Fruit fly (Drosophila melanogaster) whole organism, embryonic: ENCODE measurements around the gene SMSr.
A peak's percentile ranks its signal among the peaks of the same experiment; 100 is the strongest.

ENCODE experiments used
- Atf3 ChIP-seq: fragments of 200-800 bp; sonication (Bioruptor generic); optimal IDR thresholded peaks from 3 replicates; lab custom pipeline; 2016; ENCODE audit warnings: missing biosample characterization, missing genetic modification characterization
- Bgb ChIP-seq: fragments of 200-800 bp; sonication (Bioruptor generic); IDR thresholded peaks from 2 replicates; pipeline ENCODE4 v1.3.6; 2022; ENCODE audit warnings: missing biosample characterization, missing genetic modification characterization; ENCODE audit not compliant: partially characterized antibody
- CG10431 ChIP-seq: fragments of 200-800 bp; sonication (Bioruptor generic); optimal IDR thresholded peaks from 3 replicates; lab custom pipeline; 2018; ENCODE audit warnings: missing biosample characterization, mild to moderate bottlenecking, missing genetic modification characterization
- CG12659 ChIP-seq: fragments of 200-800 bp; sonication (Bioruptor generic); optimal IDR thresholded peaks from 3 replicates; lab custom pipeline; 2017; ENCODE audit warnings: mild to moderate bottlenecking, missing biosample characterization, missing genetic modification reagents, missing genetic modification characterization
- CG1529 ChIP-seq: fragments of 200-800 bp; sonication (Bioruptor generic); optimal IDR thresholded peaks from 3 replicates; lab custom pipeline; 2018; ENCODE audit warnings: missing biosample characterization, missing genetic modification characterization
- CG17186 ChIP-seq: fragments of 200-800 bp; sonication (Bioruptor generic); optimal IDR thresholded peaks from 3 replicates; lab custom pipeline; 2017; ENCODE audit warnings: missing biosample characterization, missing genetic modification reagents, missing genetic modification characterization
- CG17359 ChIP-seq: fragments of 200-800 bp; sonication (Bioruptor generic); optimal IDR thresholded peaks from 3 replicates; lab custom pipeline; 2018; ENCODE audit warnings: missing biosample characterization, mild to moderate bottlenecking, missing genetic modification characterization, moderate library complexity
- CG1792 ChIP-seq: fragments of 200-800 bp; sonication (Bioruptor generic); optimal IDR thresholded peaks from 2 replicates; lab custom pipeline; 2016; ENCODE audit warnings: missing biosample characterization, missing genetic modification characterization
- CG34376 ChIP-seq: fragments of 200-800 bp; sonication (Bioruptor generic); optimal IDR thresholded peaks from 2 replicates; lab custom pipeline; 2018; ENCODE audit warnings: missing biosample characterization, mild to moderate bottlenecking, missing genetic modification characterization
- CG3838 ChIP-seq: fragments of 200-800 bp; sonication (Bioruptor generic); optimal IDR thresholded peaks from 3 replicates; lab custom pipeline; 2016; ENCODE audit warnings: missing biosample characterization, missing genetic modification characterization
- CG4360 ChIP-seq: fragments of 200-800 bp; sonication (Bioruptor generic); IDR thresholded peaks from 2 replicates; pipeline ENCODE4 v1.3.6; 2022; ENCODE audit warnings: missing biosample characterization, missing genetic modification characterization
- CG4707 ChIP-seq: fragments of 200-800 bp; sonication (Bioruptor generic); optimal IDR thresholded peaks from 2 replicates; lab custom pipeline; 2018; ENCODE audit warnings: missing biosample characterization, mild to moderate bottlenecking, missing genetic modification characterization, moderate library complexity
- CG8359 ChIP-seq: fragments of 200-800 bp; sonication (Bioruptor generic); optimal IDR thresholded peaks from 2 replicates; lab custom pipeline; 2017; ENCODE audit warnings: missing biosample characterization, mild to moderate bottlenecking, missing genetic modification characterization, borderline replicate concordance
- CkIIα-i1 ChIP-seq: fragments of 200-800 bp; sonication (Bioruptor generic); IDR thresholded peaks from 2 replicates; pipeline ENCODE4 v1.3.6; 2022; ENCODE audit warnings: missing biosample characterization, missing genetic modification characterization
- CrebB ChIP-seq: fragments of 200-800 bp; sonication (Bioruptor generic); optimal IDR thresholded peaks from 3 replicates; lab custom pipeline; 2018; ENCODE audit warnings: missing biosample characterization, mild to moderate bottlenecking, missing genetic modification characterization
- D19A ChIP-seq: fragments of 200-800 bp; optimal IDR thresholded peaks from 3 replicates; lab custom pipeline; 2019; ENCODE audit warnings: missing biosample characterization, mild to moderate bottlenecking, missing genetic modification characterization, moderate library complexity
- Dad ChIP-seq: fragments of 200-800 bp; sonication (Bioruptor generic); optimal IDR thresholded peaks from 3 replicates; lab custom pipeline; 2016; ENCODE audit warnings: missing biosample characterization, missing genetic modification characterization
- Dek ChIP-seq: fragments of 200-800 bp; sonication (Bioruptor generic); optimal IDR thresholded peaks from 3 replicates; lab custom pipeline; 2019; ENCODE audit warnings: missing biosample characterization, mild to moderate bottlenecking, missing genetic modification characterization, moderate library complexity
- HLH54F ChIP-seq: fragments of 200-800 bp; sonication (Bioruptor generic); optimal IDR thresholded peaks from 3 replicates; lab custom pipeline; 2016; ENCODE audit warnings: missing biosample characterization, missing genetic modification characterization
- HLHmδ ChIP-seq: fragments of 200-800 bp; sonication (Bioruptor generic); optimal IDR thresholded peaks from 2 replicates; lab custom pipeline; 2018; ENCODE audit warnings: missing biosample characterization, mild to moderate bottlenecking, missing genetic modification characterization, moderate library complexity
- HmgD ChIP-seq: fragments of 200-800 bp; sonication (Bioruptor generic); optimal IDR thresholded peaks from 3 replicates; lab custom pipeline; 2016; ENCODE audit warnings: missing biosample characterization, missing genetic modification characterization
- HmgZ ChIP-seq: fragments of 200-800 bp; sonication (Bioruptor generic); optimal IDR thresholded peaks from 2 replicates; lab custom pipeline; 2018; ENCODE audit warnings: missing biosample characterization, mild to moderate bottlenecking, missing genetic modification characterization
- Jarid2 ChIP-seq: fragments of 200-800 bp; sonication (Bioruptor generic); optimal IDR thresholded peaks from 3 replicates; lab custom pipeline; 2017; ENCODE audit warnings: mild to moderate bottlenecking, missing biosample characterization, missing genetic modification reagents, missing genetic modification characterization
- Optix ChIP-seq: fragments of 200-800 bp; sonication (Bioruptor generic); IDR thresholded peaks from 3 replicates; pipeline ENCODE4 v1.3.6; 2022; ENCODE audit warnings: missing biosample characterization, missing genetic modification characterization
- Sin3A ChIP-seq: fragments of >200 bp; optimal IDR thresholded peaks from 2 replicates; lab custom pipeline; 2018
- cad ChIP-seq: fragments of >200 bp; optimal IDR thresholded peaks from 2 replicates; lab custom pipeline; 2017; ENCODE audit warnings: missing biosample characterization, missing genetic modification characterization
- chif ChIP-seq, 2 experiments: fragments of 200-800 bp; sonication (Bioruptor generic); optimal IDR thresholded peaks; 3 replicates each; lab custom pipeline; 2016; ENCODE audit warnings: missing biosample characterization in 2 of 2, missing genetic modification characterization in 2 of 2
- chn ChIP-seq: fragments of 200-800 bp; sonication (Bioruptor generic); optimal IDR thresholded peaks from 2 replicates; lab custom pipeline; 2016; ENCODE audit warnings: missing biosample characterization, missing genetic modification characterization
- crp ChIP-seq, 2 experiments: fragments of 200-800 bp; sonication (Bioruptor generic); optimal IDR thresholded peaks; 2 replicates in 1 of 2; 3 replicates in 1 of 2; lab custom pipeline; 2017; ENCODE audit warnings: missing biosample characterization in 2 of 2, missing genetic modification characterization in 2 of 2, mild to moderate bottlenecking in 1 of 2, moderate library complexity in 1 of 2
- da ChIP-seq: fragments of 200-800 bp; sonication (Bioruptor generic); optimal IDR thresholded peaks from 2 replicates; lab custom pipeline; 2016; ENCODE audit warnings: missing biosample characterization, missing genetic modification characterization
- dan ChIP-seq: fragments of 200-800 bp; sonication (Bioruptor generic); IDR thresholded peaks from 2 replicates; pipeline ENCODE4 v1.3.6; 2022; ENCODE audit warnings: missing biosample characterization, missing genetic modification characterization
- dati ChIP-seq: fragments of 200-800 bp; sonication (Bioruptor generic); IDR thresholded peaks from 2 replicates; pipeline ENCODE4 v1.3.6; 2022; ENCODE audit warnings: missing biosample characterization, missing genetic modification characterization
- disco-r ChIP-seq: fragments of 200-800 bp; sonication (Bioruptor generic); optimal IDR thresholded peaks from 2 replicates; lab custom pipeline; 2016; ENCODE audit warnings: missing biosample characterization, missing genetic modification characterization
- fd64A ChIP-seq: fragments of 200-800 bp; sonication (Bioruptor generic); optimal IDR thresholded peaks from 3 replicates; lab custom pipeline; 2018; ENCODE audit warnings: missing biosample characterization, mild to moderate bottlenecking, missing genetic modification characterization
- her ChIP-seq: fragments of 200-800 bp; sonication (Bioruptor generic); optimal IDR thresholded peaks from 2 replicates; lab custom pipeline; 2016; ENCODE audit warnings: missing biosample characterization, missing genetic modification characterization
- jigr1 ChIP-seq: fragments of 200-800 bp; sonication (Bioruptor generic); IDR thresholded peaks from 3 replicates; pipeline ENCODE4 v1.3.6; 2022; ENCODE audit warnings: missing biosample characterization, missing genetic modification characterization
- kah ChIP-seq: fragments of 200-800 bp; sonication (Bioruptor generic); optimal IDR thresholded peaks from 2 replicates; lab custom pipeline; 2018; ENCODE audit warnings: missing biosample characterization, mild to moderate bottlenecking, missing genetic modification characterization
- lmd ChIP-seq: fragments of 200-800 bp; sonication (Bioruptor generic); IDR thresholded peaks from 2 replicates; pipeline ENCODE4 v1.3.6; 2022; ENCODE audit warnings: missing biosample characterization, missing genetic modification characterization
- nerfin-2 ChIP-seq: fragments of 200-800 bp; sonication (Bioruptor generic); IDR thresholded peaks from 2 replicates; pipeline ENCODE4 v1.3.6; 2022; ENCODE audit warnings: missing biosample characterization, missing genetic modification characterization; ENCODE audit not compliant: partially characterized antibody
- oc ChIP-seq: fragments of 200-800 bp; sonication (Bioruptor generic); optimal IDR thresholded peaks from 2 replicates; lab custom pipeline; 2018; ENCODE audit warnings: missing biosample characterization, mild to moderate bottlenecking, missing genetic modification characterization, moderate library complexity
- odd ChIP-seq: fragments of 200-800 bp; sonication (Bioruptor generic); optimal IDR thresholded peaks from 2 replicates; lab custom pipeline; 2017; ENCODE audit warnings: missing biosample characterization, mild to moderate bottlenecking, missing genetic modification characterization
- org-1 ChIP-seq: fragments of 200-800 bp; sonication (Bioruptor generic); optimal IDR thresholded peaks from 2 replicates; lab custom pipeline; 2017; ENCODE audit warnings: missing biosample characterization, missing genetic modification characterization
- pan ChIP-seq, 4 experiments: fragments of >200 bp in 3 of 4; fragments of 200-800 bp in 1 of 4; sonication (Bioruptor generic) in 1 of 4; optimal IDR thresholded peaks in 3 of 4; IDR thresholded peaks in 1 of 4; 2 replicates each; pipeline versions ENCODE4 v1.3.6 to Lab custom; 2017 to 2022; ENCODE audit warnings: missing biosample characterization in 2 of 4, missing genetic modification characterization in 2 of 4, mixed read lengths in 1 of 4
- pb ChIP-seq: fragments of 200-800 bp; sonication (Bioruptor generic); optimal IDR thresholded peaks from 3 replicates; lab custom pipeline; 2016; ENCODE audit warnings: missing biosample characterization, missing genetic modification characterization
- pnt ChIP-seq: fragments of 200-800 bp; sonication (Bioruptor generic); optimal IDR thresholded peaks from 3 replicates; lab custom pipeline; 2016; ENCODE audit warnings: missing biosample characterization, missing genetic modification characterization
- sens-2 ChIP-seq: fragments of 200-800 bp; sonication (Bioruptor generic); IDR thresholded peaks from 2 replicates; pipeline ENCODE4 v1.3.6; 2022; ENCODE audit warnings: missing biosample characterization, missing genetic modification characterization
- slou ChIP-seq: fragments of 200-800 bp; sonication (Bioruptor generic); optimal IDR thresholded peaks from 3 replicates; lab custom pipeline; 2016; ENCODE audit warnings: missing biosample characterization, missing genetic modification characterization
- so ChIP-seq: fragments of 200-800 bp; sonication (Bioruptor generic); IDR thresholded peaks from 3 replicates; pipeline ENCODE4 v1.3.6; 2022; ENCODE audit warnings: missing biosample characterization, missing genetic modification characterization
- stc ChIP-seq: fragments of 200-800 bp; sonication (Bioruptor generic); IDR thresholded peaks from 2 replicates; pipeline ENCODE4 v1.3.6; 2022; ENCODE audit warnings: missing biosample characterization, missing genetic modification characterization
- vvl ChIP-seq: fragments of 200-800 bp; sonication (Bioruptor generic); IDR thresholded peaks from 2 replicates; pipeline ENCODE4 v1.3.6; 2022; ENCODE audit warnings: missing biosample characterization, missing genetic modification characterization

SMSr gene

DNA sequence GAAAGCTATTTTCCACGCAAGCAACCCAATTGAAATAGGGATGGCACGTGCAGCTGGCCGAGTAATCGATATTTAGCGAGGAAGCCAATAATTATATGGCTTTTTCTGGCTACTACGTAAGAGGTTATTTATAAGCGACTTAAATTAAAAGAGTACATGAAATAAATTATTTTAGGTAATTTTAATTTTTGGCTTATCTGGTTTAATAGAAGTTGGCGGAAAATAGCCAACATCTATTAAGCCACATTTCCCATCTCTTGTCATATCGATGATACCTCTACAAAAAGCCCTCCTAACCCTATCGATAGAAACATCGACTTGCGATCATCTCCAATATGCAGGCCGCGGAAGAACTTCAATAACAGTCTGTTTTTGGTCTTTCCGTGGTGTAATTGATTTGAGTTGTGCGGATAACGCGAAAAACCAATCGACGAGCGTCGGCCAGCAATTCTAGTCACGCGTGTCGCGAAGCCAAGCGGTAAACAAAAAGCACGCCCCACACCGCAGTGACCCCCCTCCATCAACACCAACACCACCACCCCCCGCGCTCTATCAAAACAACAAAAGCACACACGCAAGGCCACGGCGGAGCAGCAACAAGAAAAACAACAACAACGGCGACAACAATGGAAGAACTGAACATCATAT, 33.2 kb downstream of the SMSr start, which contains the start of the genes Srp19 and qm (continued):
- TF ChIP-seq Dad (GFP tag; lab: Kevin White, UChicago) (no peak), CG10431 (GFP tag; lab: Kevin White, UChicago) (no peak), Optix (GFP tag; lab: Robert Waterston, UW) (peak; percentile 29; the same call in 1 of the 3 replicates), jigr1 (no peak), so (GFP tag; lab: Robert Waterston, UW) (peak; percentile 55; the same call in 2 of the 3 replicates), CG1792 (peak; percentile 20), CG3838 (GFP tag; lab: Kevin White, UChicago) (no peak), CG12659 (peak; percentile 63), odd (GFP tag; lab: Kevin White, UChicago) (peak; percentile 6), Dek (tag; lab: Kevin White, UChicago) (peak; percentile 53), HmgD (GFP tag; lab: Kevin White, UChicago) (no peak), disco-r (no peak), CG1529 (no peak), Sin3A (lab: Kevin White, UChicago) (peak; percentile 95), HmgZ (tag; lab: Kevin White, UChicago) (peak; percentile 20), fd64A (GFP tag; lab: Kevin White, UChicago) (peak; percentile 10), chif (GFP tag; optimal IDR thresholded peaks at IDR 0.05; lab: Kevin White, UChicago) (peak in 1 of 2 experiments; percentile 57), dan (GFP tag; lab: Robert Waterston, UW) (no peak), CG8359 (GFP tag; lab: Kevin White, UChicago) (no peak), chn (GFP tag; lab: Kevin White, UChicago) (peak; percentile 44), vvl (GFP tag; lab: Robert Waterston, UW) (peak; percentile 78), HLHmδ (GFP tag; lab: Kevin White, UChicago) (peak; percentile 59), oc (tag; lab: Kevin White, UChicago) (no peak), Atf3 (GFP tag; lab: Kevin White, UChicago) (peak; percentile 1), her (GFP tag; lab: Kevin White, UChicago) (no peak), crp (GFP tag; optimal IDR thresholded peaks at IDR 0.05; lab: Kevin White, UChicago) (no peak), CG4360 (peak; percentile 79), nerfin-2 (no peak), kah (GFP tag; lab: Kevin White, UChicago) (peak; percentile 28), Bgb (peak; percentile 81), dati (GFP tag; lab: Robert Waterston, UW) (no peak), stc (GFP tag; lab: Robert Waterston, UW) (peak; percentile 19; the same call in 1 of the 2 replicates), pb (GFP tag; lab: Kevin White, UChicago) (no peak), lmd (peak; percentile 36; the same call in 1 of the 2 replicates), D19A (tag; lab: Kevin White, UChicago) (no peak), CrebB (no peak), org-1 (GFP tag; lab: Kevin White, UChicago) (no peak), Jarid2 (GFP tag; lab: Kevin White, UChicago) (peak; percentile 86), CG17359 (tag; lab: Kevin White, UChicago) (no peak), da (GFP tag; lab: Kevin White, UChicago) (no peak), cad (no peak), slou (peak; percentile 8), CG34376 (GFP tag; lab: Kevin White, UChicago) (peak; percentile 41), sens-2 (no peak), CkIIα-i1 (GFP tag; lab: Robert Waterston, UW) (peak; percentile 26; the same call in 1 of the 2 replicates), pan (optimal IDR thresholded peaks at IDR 0.05; lab: Kevin White, UChicago) (no peak), pan (GFP tag; optimal IDR thresholded peaks at IDR 0.05 in 1 of 2, IDR thresholded peaks at IDR 0.05 in 1 of 2) (peak in 1 of 2 experiments; percentile 63), CG4707 (no peak), HLH54F (GFP tag; lab: Kevin White, UChicago) (peak; percentile 47), CG17186 (no peak), pnt (GFP tag; lab: Kevin White, UChicago) (peak; percentile 61)
